Worm (Caenorhabditis elegans): ENCODE data around the gene F38H12.5.

- TF ChIP-seq ama-1 (optimal IDR thresholded peaks at IDR 0.05), result no peak
- TF ChIP-seq flt-1 (GFP tag; IDR thresholded peaks at IDR 0.05), result no peak
- no peak for TF ChIP-seq hmg-4 (GFP tag; optimal IDR thresholded peaks at IDR 0.05)
- TF ChIP-seq tra-4 (tag; optimal IDR thresholded peaks at IDR 0.05), result no peak
- TF ChIP-seq sea-1 (GFP tag; conservative IDR thresholded peaks at IDR 0.05), result no peak
Observed at ce11 chrV:4031319-4031718, 51.5 kb downstream of the F38H12.5 start, which contains the start of gene cyp-35A4.

All from whole organism, early embryonic.